Worm (Caenorhabditis elegans): ENCODE data around the gene tyr-6.

DNA sequence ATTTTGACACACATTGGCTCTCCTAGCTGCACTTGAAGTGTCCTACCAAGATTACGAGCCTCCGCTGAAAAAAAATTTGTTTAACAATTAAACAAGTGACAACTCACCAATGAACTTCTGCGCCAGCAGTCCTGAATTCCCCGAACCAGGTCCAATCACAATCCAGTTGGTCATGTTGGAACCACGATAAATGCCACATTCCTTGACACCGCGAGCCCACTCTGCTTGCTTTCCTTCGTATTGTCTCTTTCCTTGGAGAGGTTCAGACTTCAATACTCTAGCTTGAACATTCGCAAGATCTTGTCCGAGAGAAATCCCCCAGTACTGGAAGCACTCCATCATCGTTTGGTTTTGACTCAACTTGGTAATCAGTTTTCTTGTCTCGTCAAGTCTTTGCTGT lies 47.9 kb downstream of the tyr-6 start:
- TF ChIP-seq elt-2 (tag; optimal IDR thresholded peaks at IDR 0.05) (no peak), ceh-18 (tag; optimal IDR thresholded peaks at IDR 0.05) (no peak), ceh-48 (tag; optimal IDR thresholded peaks at IDR 0.05) (no peak), pag-3 (tag; optimal IDR thresholded peaks at IDR 0.05; ENCODE audit: borderline replicate concordance) (no peak), ref-2 (tag; optimal IDR thresholded peaks at IDR 0.05) (no peak), ceh-9 (tag; optimal IDR thresholded peaks at IDR 0.05) (no peak), lim-6 (tag; optimal IDR thresholded peaks at IDR 0.05) (no peak), tbx-2 (tag; optimal IDR thresholded peaks at IDR 0.05) (no peak), unc-86 (tag; optimal IDR thresholded peaks at IDR 0.05) (no peak), nhr-11 (tag; optimal IDR thresholded peaks at IDR 0.05) (no peak)
